Worm (Caenorhabditis elegans) whole organism, midembryonic: ENCODE results near the gene prp-18.

Source experiments
- med-1 ChIP-seq: sonication (generic microtip); optimal IDR thresholded peaks from 2 replicates; lab custom pipeline; 2017; ENCODE audit warnings: missing genetic modification characterization, mild to moderate bottlenecking, missing compliant biosample characterization, antibody characterized with exemption, missing genetic modification reagents; ENCODE audit not compliant: insufficient read depth
- ref-1 ChIP-seq: fragments of 200-800 bp; sonication (Bioruptor generic); conservative IDR thresholded peaks from 2 replicates; pipeline ENCODE4 v1.3.6; 2022; ENCODE audit warnings: missing genetic modification reagents, missing genetic modification characterization, missing compliant biosample characterization
- tab-1 ChIP-seq: fragments of 200-800 bp; sonication (Bioruptor generic); IDR thresholded peaks from 2 replicates; pipeline ENCODE4 v1.3.6; 2022; ENCODE audit warnings: missing genetic modification characterization, missing compliant biosample characterization
- ztf-29 ChIP-seq: fragments of 200-800 bp; sonication (Bioruptor generic); IDR thresholded peaks from 2 replicates; pipeline ENCODE4 v1.3.6; 2022; ENCODE audit warnings: missing genetic modification reagents, missing genetic modification characterization, missing compliant biosample characterization

DNA sequence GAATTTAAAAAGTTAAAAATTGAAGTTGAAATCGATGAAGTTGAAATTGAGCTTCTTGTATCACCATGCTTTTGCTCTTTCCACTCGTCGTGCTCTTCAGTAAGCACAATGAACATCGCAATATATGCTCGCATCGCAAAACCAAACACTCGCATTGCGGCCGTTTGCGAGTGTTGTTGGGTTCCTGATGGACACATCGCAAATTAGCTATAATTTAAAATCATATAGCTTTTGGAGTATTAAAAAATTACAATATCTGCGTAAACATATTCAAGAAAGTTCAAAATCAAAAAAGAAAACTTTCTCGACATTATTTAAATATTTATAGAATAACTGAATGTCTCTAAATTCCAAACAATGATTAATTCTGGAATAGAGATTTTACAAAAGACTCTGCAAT lies 42.1 kb downstream of the prp-18 start, which contains the start of gene K07F5.17:
- no peak for TF ChIP-seq med-1
- TF ChIP-seq tab-1: no peak
- TF ChIP-seq ref-1 (GFP tag; lab: Robert Waterston, UW): no peak
- no peak for TF ChIP-seq ztf-29 (GFP tag; lab: Robert Waterston, UW)
